Worm (Caenorhabditis elegans) whole organism, young adult: ENCODE measurements around the gene lido-17.

Source experiments
- K11D2.4 ChIP-seq: fragments of 200-800 bp; sonication (Bioruptor generic); IDR thresholded peaks from 2 replicates; pipeline ENCODE4 v1.3.6; 2022; ENCODE audit warnings: missing genetic modification reagents, missing genetic modification characterization, missing compliant biosample characterization
- hmg-20 ChIP-seq: fragments of 200-800 bp; sonication (Bioruptor generic); IDR thresholded peaks from 2 replicates; pipeline ENCODE4 v1.3.6; 2022; ENCODE audit warnings: missing genetic modification reagents, missing genetic modification characterization, missing compliant biosample characterization
- nfya-2 ChIP-seq: fragments of 200-800 bp; sonication (Bioruptor generic); IDR thresholded peaks from 2 replicates; pipeline ENCODE4 v1.3.6; 2022; ENCODE audit warnings: missing genetic modification reagents, missing genetic modification characterization, missing compliant biosample characterization

- TF ChIP-seq hmg-20 (GFP tag; lab: Robert Waterston, UW), result no peak
- no peak for TF ChIP-seq nfya-2
- no peak for TF ChIP-seq K11D2.4 (GFP tag; lab: Robert Waterston, UW)
These were observed 48.7 kb downstream of the lido-17 start for ce11 chrII:9343955-9344354.
